Worm (Caenorhabditis elegans) whole organism, L4 larva: Measurements from ENCODE around the gene C39D10.8.

Experiments
- D1046.2 ChIP-seq: fragments of 200-800 bp; sonication (Bioruptor generic); IDR thresholded peaks from 2 replicates; pipeline ENCODE4 v1.3.6; 2022; ENCODE audit warnings: missing genetic modification characterization, missing compliant biosample characterization
- F26F4.8 ChIP-seq: fragments of 200-800 bp; sonication (Bioruptor generic); conservative IDR thresholded peaks from 2 replicates; pipeline ENCODE4 v1.3.6; 2022; ENCODE audit warnings: missing genetic modification characterization, missing compliant biosample characterization
- F44E2.7 ChIP-seq: fragments of 200-800 bp; sonication (Bioruptor generic); IDR thresholded peaks from 2 replicates; pipeline ENCODE4 v2.1.2; 2022; ENCODE audit warnings: missing genetic modification characterization, missing compliant biosample characterization
- F49E8.2 ChIP-seq: sonication (generic microtip); optimal IDR thresholded peaks from 2 replicates; lab custom pipeline; 2016; ENCODE audit warnings: missing compliant biosample characterization, mild to moderate bottlenecking, missing genetic modification characterization, borderline replicate concordance
- R02D3.7 ChIP-seq: fragments of 150-350 bp; sonication (generic microtip); optimal IDR thresholded peaks from 3 replicates; lab custom pipeline; 2014; ENCODE audit warnings: missing biosample characterization, missing genetic modification characterization
- Y75B8A.6 ChIP-seq: fragments of 200-800 bp; sonication (Bioruptor generic); IDR thresholded peaks from 2 replicates; pipeline ENCODE4 v1.3.6; 2022; ENCODE audit warnings: missing genetic modification reagents, missing genetic modification characterization, missing compliant biosample characterization
- ceh-44 ChIP-seq: fragments of 200-800 bp; sonication (Bioruptor generic); IDR thresholded peaks from 2 replicates; pipeline ENCODE4 v1.3.6; 2022; ENCODE audit warnings: missing genetic modification reagents, missing genetic modification characterization, missing compliant biosample characterization
- cey-2 ChIP-seq: sonication (generic microtip); optimal IDR thresholded peaks from 3 replicates; lab custom pipeline; 2017; ENCODE audit warnings: missing genetic modification characterization, mild to moderate bottlenecking, missing compliant biosample characterization, antibody characterized with exemption, borderline replicate concordance; ENCODE audit not compliant: insufficient read depth
- ctbp-1 ChIP-seq: fragments of 200-800 bp; sonication (Bioruptor generic); IDR thresholded peaks from 2 replicates; pipeline ENCODE4 v1.3.6; 2022; ENCODE audit warnings: missing genetic modification reagents, missing genetic modification characterization, missing compliant biosample characterization
- daf-12 ChIP-seq: fragments of 150-350 bp; optimal IDR thresholded peaks from 2 replicates; lab custom pipeline; 2014; ENCODE audit warnings: missing biosample characterization, missing genetic modification reagents, missing genetic modification characterization
- daf-16 ChIP-seq, 3 experiments: sonication (generic microtip); optimal IDR thresholded peaks; 2 replicates each; lab custom pipeline; 2016 to 2017; ENCODE audit warnings: missing genetic modification characterization in 3 of 3, missing genetic modification reagents in 3 of 3, mild to moderate bottlenecking in 2 of 3, missing compliant biosample characterization in 2 of 3, missing biosample characterization in 1 of 3, moderate library complexity in 1 of 3
- dmd-8 ChIP-seq: fragments of 200-800 bp; sonication (Bioruptor generic); IDR thresholded peaks from 2 replicates; pipeline ENCODE4 v1.3.6; 2022; ENCODE audit warnings: missing genetic modification characterization, missing compliant biosample characterization
- dmd-9 ChIP-seq: fragments of 200-800 bp; sonication (Bioruptor generic); IDR thresholded peaks from 2 replicates; pipeline ENCODE4 v1.3.6; 2022; ENCODE audit warnings: missing genetic modification reagents, missing genetic modification characterization, missing compliant biosample characterization
- egl-27 ChIP-seq: sonication (generic microtip); optimal IDR thresholded peaks from 3 replicates; lab custom pipeline; 2017; ENCODE audit warnings: missing biosample characterization, missing genetic modification reagents, missing genetic modification characterization
- gei-8 ChIP-seq: fragments of 200-800 bp; sonication (Bioruptor generic); optimal IDR thresholded peaks from 2 replicates; lab custom pipeline; 2018; ENCODE audit warnings: mild to moderate bottlenecking, missing genetic modification characterization, missing compliant biosample characterization
- hif-1 ChIP-seq, 2 experiments: sonication (generic microtip); optimal IDR thresholded peaks; 2 replicates each; lab custom pipeline; 2016 to 2017; ENCODE audit warnings: missing compliant biosample characterization in 2 of 2, missing genetic modification characterization in 2 of 2, missing genetic modification reagents in 2 of 2, missing genotype in 2 of 2, mild to moderate bottlenecking in 1 of 2
- hlh-30 ChIP-seq: sonication (generic microtip); optimal IDR thresholded peaks from 2 replicates; lab custom pipeline; 2017; ENCODE audit warnings: antibody characterized with exemption, mild to moderate bottlenecking, missing genetic modification characterization, missing compliant biosample characterization; ENCODE audit not compliant: insufficient read depth
- lim-7 ChIP-seq: fragments of 200-800 bp; sonication (Bioruptor generic); IDR thresholded peaks from 2 replicates; pipeline ENCODE4 v1.3.6; 2022; ENCODE audit warnings: missing genetic modification characterization, missing compliant biosample characterization
- lin-1 ChIP-seq: fragments of 200-800 bp; sonication (Bioruptor generic); IDR thresholded peaks from 2 replicates; pipeline ENCODE4 v1.3.6; 2022; ENCODE audit warnings: missing genetic modification reagents, missing genetic modification characterization, missing compliant biosample characterization
- lin-38 ChIP-seq: fragments of 200-800 bp; sonication (Bioruptor generic); IDR thresholded peaks from 2 replicates; pipeline ENCODE4 v1.3.6; 2022; ENCODE audit warnings: missing genetic modification reagents, missing genetic modification characterization, missing compliant biosample characterization
- lir-3 ChIP-seq: sonication (generic microtip); optimal IDR thresholded peaks from 2 replicates; lab custom pipeline; 2016; ENCODE audit warnings: mild to moderate bottlenecking, missing genetic modification characterization, missing compliant biosample characterization
- madf-5 ChIP-seq, 2 experiments: fragments of 200-800 bp; sonication (Bioruptor generic); IDR thresholded peaks; 2 replicates each; pipeline ENCODE4 v1.3.6; 2022; ENCODE audit warnings: missing compliant biosample characterization in 2 of 2, missing genetic modification characterization in 2 of 2
- madf-9 ChIP-seq: fragments of 200-800 bp; sonication (Bioruptor generic); conservative IDR thresholded peaks from 2 replicates; pipeline ENCODE4 v1.3.6; 2022; ENCODE audit warnings: missing genetic modification reagents, missing genetic modification characterization, missing compliant biosample characterization
- mep-1 ChIP-seq: fragments of 150-350 bp; sonication (generic microtip); optimal IDR thresholded peaks from 3 replicates; lab custom pipeline; 2014; ENCODE audit warnings: missing biosample characterization, missing genetic modification characterization
- mes-2 ChIP-seq: sonication (generic microtip); optimal IDR thresholded peaks from 2 replicates; lab custom pipeline; 2016; ENCODE audit warnings: missing genotype, mild to moderate bottlenecking, missing genetic modification characterization, missing compliant biosample characterization; ENCODE audit not compliant: poor library complexity, severe bottlenecking
- mxl-3 ChIP-seq: fragments of 200-800 bp; sonication (Bioruptor generic); optimal IDR thresholded peaks from 2 replicates; lab custom pipeline; 2018; ENCODE audit warnings: mild to moderate bottlenecking, missing genetic modification characterization, missing compliant biosample characterization
- nhr-11 ChIP-seq: fragments of 150-350 bp; optimal IDR thresholded peaks from 2 replicates; lab custom pipeline; 2014; ENCODE audit warnings: missing biosample characterization, missing genetic modification characterization
- nhr-237 ChIP-seq: sonication (generic microtip); optimal IDR thresholded peaks from 2 replicates; lab custom pipeline; 2017; ENCODE audit warnings: missing biosample characterization, missing genetic modification characterization
- nhr-25 ChIP-seq: sonication (generic microtip); optimal IDR thresholded peaks from 2 replicates; lab custom pipeline; 2017; ENCODE audit warnings: missing genetic modification characterization, mild to moderate bottlenecking, missing compliant biosample characterization, antibody characterized with exemption, moderate library complexity, borderline replicate concordance; ENCODE audit not compliant: insufficient read depth
- nhr-41 ChIP-seq: fragments of 200-800 bp; sonication (Bioruptor generic); IDR thresholded peaks from 2 replicates; pipeline ENCODE4 v1.3.6; 2022; ENCODE audit warnings: missing genetic modification reagents, missing genetic modification characterization, missing compliant biosample characterization
- nhr-48 ChIP-seq: sonication (generic microtip); optimal IDR thresholded peaks from 2 replicates; lab custom pipeline; 2016; ENCODE audit warnings: mild to moderate bottlenecking, missing genetic modification characterization, missing compliant biosample characterization
- nhr-77 ChIP-seq: fragments of 150-350 bp; optimal IDR thresholded peaks from 2 replicates; lab custom pipeline; 2014; ENCODE audit warnings: missing biosample characterization, missing genetic modification characterization
- pha-4 ChIP-seq, 2 experiments: fragments of 150-350 bp in 1 of 2; fragments of 200-800 bp in 1 of 2; sonication (Bioruptor generic) in 1 of 2; IDR thresholded peaks in 1 of 2; optimal IDR thresholded peaks in 1 of 2; 2 replicates each; pipeline versions ENCODE4 v1.3.6 to Lab custom; 2014 to 2022; ENCODE audit warnings: missing genetic modification characterization in 2 of 2, missing genetic modification reagents in 2 of 2, missing biosample characterization in 1 of 2, missing compliant biosample characterization in 1 of 2
- skn-1 ChIP-seq: fragments of 150-350 bp; optimal IDR thresholded peaks from 2 replicates; lab custom pipeline; 2014; ENCODE audit warnings: missing biosample characterization, missing genetic modification characterization
- snpc-1.2 ChIP-seq: fragments of 200-800 bp; sonication (Bioruptor generic); IDR thresholded peaks from 2 replicates; pipeline ENCODE4 v1.3.6; 2022; ENCODE audit warnings: missing genetic modification reagents, missing genetic modification characterization, missing compliant biosample characterization
- tra-1 ChIP-seq: fragments of 200-800 bp; sonication (Bioruptor generic); IDR thresholded peaks from 2 replicates; pipeline ENCODE4 v1.3.6; 2022; ENCODE audit warnings: missing genetic modification reagents, missing genetic modification characterization, missing compliant biosample characterization
- unc-130 ChIP-seq: sonication (generic microtip); optimal IDR thresholded peaks from 2 replicates; lab custom pipeline; 2016; ENCODE audit warnings: missing genetic modification reagents, missing genetic modification characterization, missing compliant biosample characterization
- unc-62 ChIP-seq, 3 experiments: fragments of 150-350 bp in 1 of 3; sonication (generic microtip); optimal IDR thresholded peaks in 2 of 3; peaks in 1 of 3; 1 replicate in 1 of 3; 2 replicates in 2 of 3; lab custom pipeline; 2014 to 2017; ENCODE audit warnings: missing biosample characterization in 3 of 3, missing genetic modification characterization in 3 of 3, missing genetic modification reagents in 3 of 3, missing genotype in 1 of 3
- zfp-3 ChIP-seq: fragments of 200-800 bp; sonication (Bioruptor generic); conservative IDR thresholded peaks from 2 replicates; pipeline ENCODE4 v1.3.6; 2022; ENCODE audit warnings: missing genetic modification reagents, missing genetic modification characterization, missing compliant biosample characterization
- zip-11 ChIP-seq: fragments of 200-800 bp; sonication (Bioruptor generic); IDR thresholded peaks from 2 replicates; pipeline ENCODE4 v1.3.6; 2022; ENCODE audit warnings: missing genetic modification characterization, missing compliant biosample characterization
- ztf-7 ChIP-seq: fragments of 150-350 bp; optimal IDR thresholded peaks from 2 replicates; lab custom pipeline; 2014; ENCODE audit warnings: missing biosample characterization, missing genetic modification characterization

C39D10.8 gene

DNA sequence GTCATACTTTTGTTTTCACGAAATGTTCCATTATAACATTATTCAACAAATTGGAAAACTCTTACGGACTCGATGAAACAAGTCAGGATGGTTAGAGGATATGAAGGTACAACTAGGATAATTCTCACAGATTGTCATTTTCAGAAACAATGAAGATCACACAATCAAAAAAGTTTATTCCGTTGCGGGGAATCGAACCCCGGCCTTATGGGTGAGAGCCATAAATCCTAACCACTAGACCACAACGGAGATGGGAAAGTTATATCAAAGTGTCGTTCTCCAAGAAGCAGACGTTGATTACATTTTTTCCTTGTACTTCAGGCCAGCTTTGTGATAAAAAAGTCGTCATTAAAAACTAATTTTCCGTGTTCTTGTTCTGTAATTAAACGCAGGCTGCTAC, 17.4 kb upstream of the C39D10.8 start:
- TF ChIP-seq nhr-48 (tag; lab: Kevin White, UChicago) (peak; percentile 37), R02D3.7 (tag; lab: Kevin White, UChicago) (no peak), Y75B8A.6 (peak; percentile 38; the same call in 1 of the 2 replicates), gei-8 (no peak), zfp-3 (GFP tag; lab: Robert Waterston, UW) (peak; percentile 76), madf-9 (GFP tag; lab: Robert Waterston, UW) (peak; percentile 54; the same call in 1 of the 2 replicates), unc-130 (GFP tag; lab: Kevin White, UChicago) (peak; percentile 41), lim-7 (GFP tag; lab: Robert Waterston, UW) (peak; percentile 80), nhr-237 (tag; lab: Kevin White, UChicago) (no peak), ztf-7 (tag; lab: Kevin White, UChicago) (peak; percentile 3), F49E8.2 (tag; lab: Kevin White, UChicago) (peak; percentile 31), pha-4 (GFP tag; IDR thresholded peaks at IDR 0.05; lab: Robert Waterston, UW) (peak; percentile 55; the same call in 1 of the 2 replicates), pha-4 (tag; optimal IDR thresholded peaks at IDR 0.05; lab: Kevin White, UChicago) (no peak), lin-38 (peak; percentile 60), madf-5 (GFP tag; IDR thresholded peaks at IDR 0.05; lab: Robert Waterston, UW) (peak; percentile 65 to 69; a peak in 1 of 4 replicates), nhr-25 (tag; lab: Kevin White, UChicago) (no peak), nhr-77 (tag; lab: Kevin White, UChicago) (no peak), hlh-30 (peak; percentile 21), daf-12 (no peak), dmd-8 (GFP tag; lab: Robert Waterston, UW) (0 out of 2 replicates have a peak, but pooled peaks have one; percentile 70), tra-1 (GFP tag; lab: Robert Waterston, UW) (0 out of 2 replicates have a peak, but pooled peaks have one; percentile 33), mxl-3 (GFP tag; lab: Kevin White, UChicago) (peak; percentile 10), nhr-11 (no peak), daf-16 (GFP tag; optimal IDR thresholded peaks at IDR 0.05; lab: Kevin White, UChicago) (peak in 1 of 2 experiments; percentile 47), daf-16 (tag; optimal IDR thresholded peaks at IDR 0.05; lab: Kevin White, UChicago) (peak; percentile 59), snpc-1.2 (GFP tag; lab: Robert Waterston, UW) (no peak; the same call in 1 of the 2 replicates), F26F4.8 (GFP tag; lab: Robert Waterston, UW) (0 out of 2 replicates have a peak, but pooled peaks have one; percentile 50), lin-1 (GFP tag; lab: Robert Waterston, UW) (0 out of 2 replicates have a peak, but pooled peaks have one; percentile 18), D1046.2 (GFP tag; lab: Robert Waterston, UW) (0 out of 2 replicates have a peak, but pooled peaks have one; percentile 74)
- TF ChIP-seq, all 104 proteins: peak for 19

DNA sequence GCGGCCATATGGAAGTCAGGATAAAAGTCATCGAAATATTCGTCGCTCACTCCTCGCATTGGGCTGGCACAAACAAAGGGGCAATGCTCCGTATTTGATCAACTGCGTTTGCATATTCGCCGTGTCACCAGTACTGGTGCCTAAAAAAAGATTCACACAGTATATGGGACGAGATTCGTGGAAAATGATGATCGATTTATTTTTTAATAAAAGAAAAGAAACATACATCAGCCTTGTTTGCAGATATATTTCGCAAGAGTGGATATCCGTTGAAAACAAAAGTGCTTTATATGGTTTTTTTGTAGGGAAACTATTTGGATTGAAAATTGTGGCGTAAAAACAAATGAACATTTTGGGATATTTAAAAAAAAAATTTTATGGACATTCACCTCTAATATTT, 16.9 kb upstream of the C39D10.8 start, which contains the start of gene latd-1:
latd-1 (minus strand) TSS at position 101 of the 400 bp plus-strand sequence.
- TF ChIP-seq nhr-41, result no peak
- no peak for TF ChIP-seq zip-11 (GFP tag; lab: Robert Waterston, UW)
- TF ChIP-seq gei-8, result no peak
- no peak for TF ChIP-seq skn-1 (tag; lab: Kevin White, UChicago)
- no peak for TF ChIP-seq ctbp-1 (GFP tag; lab: Robert Waterston, UW)
- TF ChIP-seq F44E2.7 (GFP tag; lab: Robert Waterston, UW), result no peak
- TF ChIP-seq hif-1 (tag; optimal IDR thresholded peaks at IDR 0.05; lab: Kevin White, UChicago), result no peak

DNA sequence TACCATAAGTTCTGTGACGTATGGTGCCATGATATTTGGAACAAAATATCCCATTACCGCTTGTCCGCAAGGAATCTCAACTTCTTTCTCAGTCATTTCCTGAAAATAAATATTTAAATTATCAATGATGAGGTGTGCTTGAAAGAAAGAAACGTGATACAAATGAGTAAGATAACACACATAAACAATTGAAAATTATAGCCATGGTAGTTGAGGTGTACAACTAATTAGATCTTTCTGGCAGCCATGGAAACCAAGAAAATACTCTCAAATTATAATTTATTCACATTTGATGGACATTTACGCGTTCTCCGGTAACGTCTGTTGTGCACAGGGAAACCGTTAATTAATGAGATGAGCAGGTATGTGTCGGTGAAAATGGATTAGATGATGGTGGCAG, 11.5 kb upstream of the C39D10.8 start, which contains the start of gene C39D10.5:
C39D10.5 (minus strand) TSS at position 101 of the 400 bp plus-strand sequence.
- TF ChIP-seq unc-62 (GFP tag; optimal IDR thresholded peaks at IDR 0.05 in 1 of 2; lab: Kevin White, UChicago) (no peak), unc-62 (tag; optimal IDR thresholded peaks at IDR 0.05; lab: Kevin White, UChicago) (no peak), hlh-30 (no peak), lin-38 (no peak), madf-5 (GFP tag; IDR thresholded peaks at IDR 0.05; lab: Robert Waterston, UW) (no peak), pha-4 (GFP tag; IDR thresholded peaks at IDR 0.05; lab: Robert Waterston, UW) (no peak), pha-4 (tag; optimal IDR thresholded peaks at IDR 0.05; lab: Kevin White, UChicago) (no peak), egl-27 (no peak), ceh-44 (GFP tag; lab: Robert Waterston, UW) (no peak), mep-1 (tag; lab: Kevin White, UChicago) (no peak), lir-3 (no peak), cey-2 (no peak), mes-2 (tag; lab: Kevin White, UChicago) (no peak), dmd-9 (no peak)
